Fruit fly (Drosophila melanogaster) whole organism, embryonic: ENCODE results near the gene CG33986.
A peak's percentile ranks its signal among the peaks of the same experiment; 100 is the strongest.

Experiments
- Abd-B ChIP-seq: fragments of 200-800 bp; sonication (Bioruptor generic); optimal IDR thresholded peaks from 2 replicates; lab custom pipeline; 2018; ENCODE audit warnings: missing biosample characterization, mild to moderate bottlenecking, missing genetic modification characterization, moderate library complexity
- Bdp1 ChIP-seq: fragments of 200-800 bp; sonication (Bioruptor generic); optimal IDR thresholded peaks from 3 replicates; lab custom pipeline; 2016; ENCODE audit warnings: missing biosample characterization, missing genetic modification characterization
- CG11398 ChIP-seq: fragments of 200-800 bp; sonication (Bioruptor generic); optimal IDR thresholded peaks from 2 replicates; lab custom pipeline; 2016; ENCODE audit warnings: missing biosample characterization, missing genetic modification characterization
- CG11696 ChIP-seq: fragments of 200-800 bp; sonication (Bioruptor generic); IDR thresholded peaks from 2 replicates; pipeline ENCODE4 v1.3.6; 2022; ENCODE audit warnings: missing biosample characterization, missing genetic modification characterization
- CG12219 ChIP-seq: fragments of 200-800 bp; sonication (Bioruptor generic); optimal IDR thresholded peaks from 3 replicates; lab custom pipeline; 2018; ENCODE audit warnings: missing biosample characterization, mild to moderate bottlenecking, missing genetic modification characterization
- CG12299 ChIP-seq: fragments of 200-800 bp; sonication (Bioruptor generic); optimal IDR thresholded peaks from 2 replicates; lab custom pipeline; 2018; ENCODE audit warnings: missing biosample characterization, mild to moderate bottlenecking, missing genetic modification characterization
- CG1233 ChIP-seq: fragments of 200-800 bp; sonication (Bioruptor generic); optimal IDR thresholded peaks from 4 replicates; lab custom pipeline; 2018; ENCODE audit warnings: missing biosample characterization, mild to moderate bottlenecking, missing genetic modification characterization
- CG13775 ChIP-seq: fragments of 200-800 bp; sonication (Bioruptor generic); optimal IDR thresholded peaks from 3 replicates; lab custom pipeline; 2017; ENCODE audit warnings: missing biosample characterization, mild to moderate bottlenecking, missing genetic modification characterization
- CG15073 ChIP-seq: fragments of 200-800 bp; sonication (Bioruptor generic); optimal IDR thresholded peaks from 2 replicates; lab custom pipeline; 2016; ENCODE audit warnings: missing biosample characterization, missing genetic modification characterization
- CG17361 ChIP-seq: fragments of 200-800 bp; sonication (Bioruptor generic); IDR thresholded peaks from 3 replicates; pipeline ENCODE4 v1.3.6; 2022; ENCODE audit warnings: missing biosample characterization, missing genetic modification characterization
- CG1832 ChIP-seq: fragments of 200-800 bp; sonication (Bioruptor generic); optimal IDR thresholded peaks from 2 replicates; lab custom pipeline; 2017; ENCODE audit warnings: missing biosample characterization, mild to moderate bottlenecking, missing genetic modification characterization, inconsistent platforms
- CG2120 ChIP-seq: fragments of 200-800 bp; sonication (Bioruptor generic); optimal IDR thresholded peaks from 3 replicates; lab custom pipeline; 2016; ENCODE audit warnings: missing biosample characterization, missing genetic modification characterization
- CG2678 ChIP-seq: fragments of 200-800 bp; sonication (Bioruptor generic); optimal IDR thresholded peaks from 3 replicates; lab custom pipeline; 2019; ENCODE audit warnings: missing biosample characterization, mild to moderate bottlenecking, missing genetic modification characterization, moderate library complexity
- CG31441 ChIP-seq: fragments of 200-800 bp; sonication (Bioruptor generic); IDR thresholded peaks from 2 replicates; pipeline ENCODE4 v1.3.6; 2022; ENCODE audit warnings: missing biosample characterization, missing genetic modification characterization
- CG33213 ChIP-seq: fragments of 200-800 bp; sonication (Bioruptor generic); optimal IDR thresholded peaks from 3 replicates; lab custom pipeline; 2016; ENCODE audit warnings: missing biosample characterization, missing genetic modification characterization
- CG4617 ChIP-seq: fragments of 200-800 bp; sonication (Bioruptor generic); optimal IDR thresholded peaks from 3 replicates; lab custom pipeline; 2016; ENCODE audit warnings: missing biosample characterization, missing genetic modification characterization, borderline replicate concordance
- CG5953 ChIP-seq: fragments of 200-800 bp; sonication (Bioruptor generic); IDR thresholded peaks from 2 replicates; pipeline ENCODE4 v1.3.6; 2022; ENCODE audit warnings: missing biosample characterization, missing genetic modification characterization
- CG6765 ChIP-seq: fragments of 200-800 bp; sonication (Bioruptor generic); optimal IDR thresholded peaks from 3 replicates; lab custom pipeline; 2017; ENCODE audit warnings: missing biosample characterization, mild to moderate bottlenecking, missing genetic modification characterization
- CG6813 ChIP-seq: fragments of 200-800 bp; sonication (Bioruptor generic); optimal IDR thresholded peaks from 2 replicates; lab custom pipeline; 2017; ENCODE audit warnings: missing biosample characterization, missing genetic modification characterization, mild to moderate bottlenecking, moderate library complexity, missing genetic modification reagents
- CG7556 ChIP-seq: fragments of 200-800 bp; sonication (Bioruptor generic); optimal IDR thresholded peaks from 2 replicates; lab custom pipeline; 2017; ENCODE audit warnings: missing biosample characterization, mild to moderate bottlenecking, missing genetic modification characterization
- CG7839 ChIP-seq: fragments of 200-800 bp; sonication (Bioruptor generic); optimal IDR thresholded peaks from 3 replicates; lab custom pipeline; 2018; ENCODE audit warnings: missing biosample characterization, mild to moderate bottlenecking, missing genetic modification characterization, moderate library complexity
- CG7928 ChIP-seq: fragments of 200-800 bp; sonication (Bioruptor generic); optimal IDR thresholded peaks from 2 replicates; lab custom pipeline; 2017; ENCODE audit warnings: missing biosample characterization, mild to moderate bottlenecking, missing genetic modification characterization
- CG8281 ChIP-seq: fragments of 200-800 bp; sonication (Bioruptor generic); optimal IDR thresholded peaks from 2 replicates; lab custom pipeline; 2018; ENCODE audit warnings: missing biosample characterization, mild to moderate bottlenecking, missing genetic modification characterization, moderate library complexity
- CG8359 ChIP-seq: fragments of 200-800 bp; sonication (Bioruptor generic); optimal IDR thresholded peaks from 2 replicates; lab custom pipeline; 2017; ENCODE audit warnings: missing biosample characterization, mild to moderate bottlenecking, missing genetic modification characterization, borderline replicate concordance
- Dip3 ChIP-seq: fragments of 200-800 bp; sonication (Bioruptor generic); optimal IDR thresholded peaks from 3 replicates; lab custom pipeline; 2016; ENCODE audit warnings: missing biosample characterization, missing genetic modification characterization
- Dll ChIP-seq: fragments of 200-800 bp; sonication (Bioruptor generic); IDR thresholded peaks from 4 replicates; pipeline ENCODE4 v1.3.6; 2022; ENCODE audit warnings: missing biosample characterization, missing genetic modification characterization; ENCODE audit not compliant: partially characterized antibody
- GATAe ChIP-seq: fragments of 200-800 bp; sonication (Bioruptor generic); conservative IDR thresholded peaks from 2 replicates; pipeline ENCODE4 v1.3.6; 2022; ENCODE audit warnings: missing biosample characterization, missing genetic modification characterization
- H15 ChIP-seq: fragments of 200-800 bp; sonication (Bioruptor generic); IDR thresholded peaks from 3 replicates; pipeline ENCODE4 v1.3.6; 2022; ENCODE audit warnings: missing biosample characterization, missing genetic modification characterization
- HHEX ChIP-seq: fragments of 200-800 bp; sonication (Bioruptor generic); optimal IDR thresholded peaks from 3 replicates; lab custom pipeline; 2017; ENCODE audit warnings: missing biosample characterization, mild to moderate bottlenecking, missing genetic modification characterization, missing genetic modification reagents
- Meics ChIP-seq: fragments of 200-800 bp; sonication (Bioruptor generic); optimal IDR thresholded peaks from 2 replicates; lab custom pipeline; 2017; ENCODE audit warnings: missing biosample characterization, mild to moderate bottlenecking, missing genetic modification characterization
- NK7.1 ChIP-seq: fragments of 200-800 bp; sonication (Bioruptor generic); optimal IDR thresholded peaks from 3 replicates; lab custom pipeline; 2016; ENCODE audit warnings: missing biosample characterization, missing genetic modification characterization
- Nf-YB ChIP-seq: fragments of 200-800 bp; sonication (Bioruptor generic); optimal IDR thresholded peaks from 3 replicates; lab custom pipeline; 2019; ENCODE audit warnings: missing biosample characterization, mild to moderate bottlenecking, missing genetic modification characterization, moderate library complexity
- Side ChIP-seq: fragments of 200-800 bp; sonication (Bioruptor generic); optimal IDR thresholded peaks from 2 replicates; lab custom pipeline; 2016; ENCODE audit warnings: missing biosample characterization, missing genetic modification characterization
- Sry-δ ChIP-seq: fragments of 200-800 bp; sonication (Bioruptor generic); optimal IDR thresholded peaks from 2 replicates; lab custom pipeline; 2016; ENCODE audit warnings: missing biosample characterization, missing genetic modification characterization
- amos ChIP-seq: fragments of 200-800 bp; sonication (Bioruptor generic); IDR thresholded peaks from 2 replicates; pipeline ENCODE4 v1.3.6; 2022; ENCODE audit warnings: missing biosample characterization, missing genetic modification characterization; ENCODE audit not compliant: partially characterized antibody
- ap ChIP-seq: fragments of 200-800 bp; sonication (Bioruptor generic); IDR thresholded peaks from 2 replicates; pipeline ENCODE4 v1.3.6; 2022; ENCODE audit warnings: missing biosample characterization, missing genetic modification characterization
- ase ChIP-seq: fragments of 200-800 bp; sonication (Bioruptor generic); IDR thresholded peaks from 3 replicates; pipeline ENCODE4 v1.3.6; 2022; ENCODE audit warnings: missing biosample characterization, missing genetic modification characterization
- bab2 ChIP-seq: fragments of 200-800 bp; sonication (Bioruptor generic); optimal IDR thresholded peaks from 2 replicates; lab custom pipeline; 2016; ENCODE audit warnings: missing biosample characterization, missing genetic modification characterization
- caup ChIP-seq: fragments of 200-800 bp; sonication (Bioruptor generic); optimal IDR thresholded peaks from 3 replicates; lab custom pipeline; 2017; ENCODE audit warnings: missing biosample characterization, mild to moderate bottlenecking, missing genetic modification characterization, moderate library complexity; ENCODE audit not compliant: severe bottlenecking
- ci ChIP-seq: fragments of 200-800 bp; sonication (Bioruptor generic); IDR thresholded peaks from 3 replicates; pipeline ENCODE4 v1.3.6; 2022; ENCODE audit warnings: missing biosample characterization, missing genetic modification characterization
- fd64A ChIP-seq: fragments of 200-800 bp; sonication (Bioruptor generic); optimal IDR thresholded peaks from 3 replicates; lab custom pipeline; 2018; ENCODE audit warnings: missing biosample characterization, mild to moderate bottlenecking, missing genetic modification characterization
- gem ChIP-seq: fragments of 200-800 bp; sonication (Bioruptor generic); optimal IDR thresholded peaks from 2 replicates; lab custom pipeline; 2019; ENCODE audit warnings: missing biosample characterization, mild to moderate bottlenecking, missing genetic modification characterization, moderate library complexity
- grau ChIP-seq: fragments of 200-800 bp; optimal IDR thresholded peaks from 3 replicates; lab custom pipeline; 2019; ENCODE audit warnings: missing biosample characterization, mild to moderate bottlenecking, missing genetic modification characterization, moderate library complexity
- jumu ChIP-seq: fragments of 200-800 bp; sonication (Bioruptor generic); optimal IDR thresholded peaks from 3 replicates; lab custom pipeline; 2016; ENCODE audit warnings: missing biosample characterization, missing genetic modification characterization
- klu ChIP-seq: fragments of 200-800 bp; sonication (Bioruptor generic); IDR thresholded peaks from 2 replicates; pipeline ENCODE4 v1.3.6; 2022; ENCODE audit warnings: missing biosample characterization, missing genetic modification characterization
- nom ChIP-seq: fragments of 200-800 bp; sonication (Bioruptor generic); optimal IDR thresholded peaks from 2 replicates; lab custom pipeline; 2017; ENCODE audit warnings: missing biosample characterization, missing genetic modification characterization, mild to moderate bottlenecking, moderate library complexity, missing genetic modification reagents
- sens ChIP-seq: fragments of 200-800 bp; sonication (Bioruptor generic); peaks from one replicate; lab custom pipeline; 2016; ENCODE audit warnings: missing biosample characterization, missing genetic modification characterization
- ssp ChIP-seq: fragments of 200-800 bp; sonication (Bioruptor generic); IDR thresholded peaks from 2 replicates; pipeline ENCODE4 v1.3.6; 2022; ENCODE audit warnings: missing biosample characterization, missing genetic modification characterization
- tna ChIP-seq: fragments of 200-800 bp; sonication (Bioruptor generic); IDR thresholded peaks from 2 replicates; pipeline ENCODE4 v1.3.6; 2022; ENCODE audit warnings: missing biosample characterization, missing genetic modification characterization; ENCODE audit not compliant: partially characterized antibody
- tx ChIP-seq: fragments of 200-800 bp; sonication (Bioruptor generic); optimal IDR thresholded peaks from 2 replicates; lab custom pipeline; 2016; ENCODE audit warnings: missing biosample characterization, missing genetic modification characterization
- unpg ChIP-seq: fragments of 200-800 bp; sonication (Bioruptor generic); optimal IDR thresholded peaks from 3 replicates; lab custom pipeline; 2018; ENCODE audit warnings: missing biosample characterization, mild to moderate bottlenecking, missing genetic modification characterization, moderate library complexity

CG33986 gene

DNA sequence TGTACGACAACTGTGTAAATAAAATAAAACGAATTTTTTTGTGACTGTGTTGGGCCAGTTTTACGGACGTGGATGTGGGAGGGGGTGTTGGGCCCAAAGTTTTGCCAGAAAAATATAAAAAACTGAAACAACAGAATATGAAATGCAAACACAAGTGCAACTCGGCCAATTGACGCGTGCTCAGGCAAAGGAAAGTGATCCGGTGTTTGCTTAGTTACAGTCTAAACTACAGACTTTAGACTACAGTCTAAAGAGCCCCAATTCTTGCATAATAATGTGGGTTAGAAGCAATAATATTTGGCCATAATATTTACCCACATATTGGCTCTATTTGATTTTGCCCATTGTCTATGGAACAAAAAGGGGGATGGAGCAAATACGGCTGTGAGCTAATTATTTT is 23.8 kb upstream of the CG33986 start (continued):
- TF ChIP-seq CG33213 (GFP tag; lab: Kevin White, UChicago) (no peak), Meics (GFP tag; lab: Kevin White, UChicago) (peak; percentile 53), CG13775 (no peak), unpg (GFP tag; lab: Kevin White, UChicago) (peak; percentile 7), CG6765 (GFP tag; lab: Kevin White, UChicago) (peak; percentile 44), jumu (GFP tag; lab: Kevin White, UChicago) (no peak), caup (GFP tag; lab: Kevin White, UChicago) (peak; percentile 74), CG2120 (GFP tag; lab: Kevin White, UChicago) (peak; percentile 31), ci (no peak), Dip3 (GFP tag; lab: Kevin White, UChicago) (no peak), CG7839 (tag; lab: Kevin White, UChicago) (no peak), fd64A (GFP tag; lab: Kevin White, UChicago) (no peak), ssp (GFP tag; lab: Robert Waterston, UW) (no peak), CG12219 (GFP tag; lab: Kevin White, UChicago) (no peak), tna (no peak), CG7928 (peak; percentile 12), CG8359 (no peak), CG2678 (tag; lab: Kevin White, UChicago) (peak; percentile 47), CG31441 (no peak), amos (no peak), CG7556 (GFP tag; lab: Kevin White, UChicago) (peak; percentile 23), H15 (GFP tag; lab: Robert Waterston, UW) (no peak), ap (GFP tag; lab: Robert Waterston, UW) (no peak), sens (GFP tag; lab: Kevin White, UChicago) (peak; percentile 74), GATAe (GFP tag; lab: Robert Waterston, UW) (no peak), Side (GFP tag; lab: Kevin White, UChicago) (peak; percentile 15), Nf-YB (GFP tag; lab: Kevin White, UChicago) (no peak), CG12299 (tag; lab: Kevin White, UChicago) (peak; percentile 20), Bdp1 (GFP tag; lab: Kevin White, UChicago) (no peak), CG1832 (GFP tag; lab: Kevin White, UChicago) (no peak), CG6813 (GFP tag; lab: Kevin White, UChicago) (peak; percentile 67), bab2 (GFP tag; lab: Kevin White, UChicago) (peak; percentile 32), klu (GFP tag; lab: Robert Waterston, UW) (no peak), Sry-δ (GFP tag; lab: Kevin White, UChicago) (no peak), HHEX (GFP tag; lab: Kevin White, UChicago) (peak; percentile 34), NK7.1 (no peak), CG15073 (GFP tag; lab: Kevin White, UChicago) (no peak), CG11398 (no peak), tx (GFP tag; lab: Kevin White, UChicago) (no peak), grau (tag; lab: Kevin White, UChicago) (peak; percentile 4), nom (no peak), gem (tag; lab: Kevin White, UChicago) (peak; percentile 3), ase (GFP tag; lab: Robert Waterston, UW) (no peak), CG17361 (GFP tag; lab: Robert Waterston, UW) (0 out of 3 replicates have a peak, but pooled peaks have one; percentile 17), CG4617 (GFP tag; lab: Kevin White, UChicago) (no peak), CG11696 (GFP tag; lab: Robert Waterston, UW) (0 out of 2 replicates have a peak, but pooled peaks have one; percentile 13), CG1233 (GFP tag; lab: Kevin White, UChicago) (peak; percentile 30), CG5953 (GFP tag; lab: Robert Waterston, UW) (no peak), CG8281 (no peak), Abd-B (GFP tag; lab: Kevin White, UChicago) (no peak), Dll (GFP tag; lab: Robert Waterston, UW) (no peak)
